Fruit fly (Drosophila melanogaster): ENCODE measurements around the gene lic.

lic gene

dm6 chrX:13109583-13110126 is 18.7 kb downstream of the lic start (continued):
- TF ChIP-seq Eip74EF (GFP tag; optimal IDR thresholded peaks at IDR 0.05) (peak in 1 of 2 experiments; percentile 27), Deaf1 (tag; optimal IDR thresholded peaks at IDR 0.05) (peak; percentile 28), ttk (GFP tag; IDR thresholded peaks at IDR 0.05) (peak; percentile 28; the same call in 1 of the 2 replicates), CG12744 (GFP tag; optimal IDR thresholded peaks at IDR 0.05) (no peak), CG30431 (GFP tag; optimal IDR thresholded peaks at IDR 0.05) (no peak), CG9932 (GFP tag; IDR thresholded peaks at IDR 0.05) (peak; percentile 62), crol (GFP tag; IDR thresholded peaks at IDR 0.05) (no peak), CG12219 (GFP tag; optimal IDR thresholded peaks at IDR 0.05) (no peak), luna (GFP tag; optimal IDR thresholded peaks at IDR 0.05) (no peak), org-1 (GFP tag; optimal IDR thresholded peaks at IDR 0.05) (no peak), CG6175 (GFP tag; IDR thresholded peaks at IDR 0.05) (no peak), gro (GFP tag; optimal IDR thresholded peaks at IDR 0.05) (no peak), gce (GFP tag; IDR thresholded peaks at IDR 0.05) (no peak), slbo (GFP tag; IDR thresholded peaks at IDR 0.05) (peak; percentile 76), E2f2 (GFP tag; IDR thresholded peaks at IDR 0.05) (peak; percentile 43; the same call in 1 of the 2 replicates), twi (tag; optimal IDR thresholded peaks at IDR 0.05) (no peak), HmgD (GFP tag; optimal IDR thresholded peaks at IDR 0.05) (no peak), fu2 (GFP tag; optimal IDR thresholded peaks at IDR 0.05) (no peak), CG10565 (GFP tag; optimal IDR thresholded peaks at IDR 0.05) (no peak), CG9817 (tag; optimal IDR thresholded peaks at IDR 0.05) (peak; percentile 25), CG10267 (tag; optimal IDR thresholded peaks at IDR 0.05) (peak; percentile 37), pros (GFP tag; optimal IDR thresholded peaks at IDR 0.05) (no peak), abd-A (tag; optimal IDR thresholded peaks at IDR 0.05) (no peak), Sin3A (optimal IDR thresholded peaks at IDR 0.05) (no peak), zfh2 (GFP tag; optimal IDR thresholded peaks at IDR 0.05) (no peak), Max (GFP tag; optimal IDR thresholded peaks at IDR 0.05) (no peak), CG31388 (GFP tag; optimal IDR thresholded peaks at IDR 0.05) (no peak), Gsc (GFP tag; IDR thresholded peaks at IDR 0.05) (no peak), CG3407 (GFP tag; optimal IDR thresholded peaks at IDR 0.05) (no peak), Nf-YA (GFP tag; IDR thresholded peaks at IDR 0.05) (0 out of 2 replicates have a peak, but pooled peaks have one; percentile 28), CG13624 (GFP tag; optimal IDR thresholded peaks at IDR 0.05) (no peak), Dip2 (GFP tag; IDR thresholded peaks at IDR 0.05) (no peak), CG18011 (GFP tag; optimal IDR thresholded peaks at IDR 0.05) (no peak), CG32532 (GFP tag; IDR thresholded peaks at IDR 0.05) (peak; percentile 64; the same call in 1 of the 2 replicates), Sox100B (GFP tag; optimal IDR thresholded peaks at IDR 0.05) (peak; percentile 25), ranshi (GFP tag; IDR thresholded peaks at IDR 0.05) (peak; percentile 52; the same call in 1 of the 2 replicates), gsb (GFP tag; IDR thresholded peaks at IDR 0.05) (0 out of 2 replicates have a peak, but pooled peaks have one; percentile 11), Xrp1 (GFP tag; IDR thresholded peaks at IDR 0.05) (peak; percentile 67; the same call in 1 of the 2 replicates), sqz (GFP tag; optimal IDR thresholded peaks at IDR 0.05) (no peak), B-H1 (GFP tag; IDR thresholded peaks at IDR 0.05) (peak; percentile 49), CG10366 (GFP tag; IDR thresholded peaks at IDR 0.05) (peak; percentile 36), chif (GFP tag; optimal IDR thresholded peaks at IDR 0.05) (no peak), grau (tag; optimal IDR thresholded peaks at IDR 0.05) (peak; percentile 67), trh (GFP tag; optimal IDR thresholded peaks at IDR 0.05) (no peak), CG16863 (GFP tag; optimal IDR thresholded peaks at IDR 0.05) (no peak), maf-S (GFP tag; optimal IDR thresholded peaks at IDR 0.05) (no peak), Fer3 (tag; optimal IDR thresholded peaks at IDR 0.05) (peak; percentile 60), CG17359 (tag; optimal IDR thresholded peaks at IDR 0.05) (peak; percentile 64), sc (optimal IDR thresholded peaks at IDR 0.05) (no peak), sc (GFP tag; optimal IDR thresholded peaks at IDR 0.05) (no peak), CG34422 (GFP tag; IDR thresholded peaks at IDR 0.05) (peak; percentile 41; the same call in 1 of the 3 replicates), ab (GFP tag; optimal IDR thresholded peaks at IDR 0.05) (no peak), h (optimal IDR thresholded peaks at IDR 0.05) (no peak)

All from whole organism, embryonic.